Fruit fly (Drosophila melanogaster) whole organism, embryonic: ENCODE data around the gene meigo.
A peak's percentile ranks its signal among the peaks of the same experiment; 100 is the strongest.

ENCODE experiments used
- Atf6 ChIP-seq: fragments of 200-800 bp; sonication (Bioruptor generic); IDR thresholded peaks from 2 replicates; pipeline ENCODE4 v1.3.6; 2022; ENCODE audit warnings: missing biosample characterization, missing genetic modification characterization
- Bdp1 ChIP-seq: fragments of 200-800 bp; sonication (Bioruptor generic); optimal IDR thresholded peaks from 3 replicates; lab custom pipeline; 2016; ENCODE audit warnings: missing biosample characterization, missing genetic modification characterization
- CG1024 ChIP-seq: fragments of 200-800 bp; sonication (Bioruptor generic); IDR thresholded peaks from 2 replicates; pipeline ENCODE4 v1.3.6; 2022; ENCODE audit warnings: missing biosample characterization, missing genetic modification characterization
- CG10462 ChIP-seq: fragments of 200-800 bp; sonication (Bioruptor generic); optimal IDR thresholded peaks from 2 replicates; lab custom pipeline; 2016; ENCODE audit warnings: missing biosample characterization, missing genetic modification characterization
- CG11504 ChIP-seq: fragments of 200-800 bp; sonication (Bioruptor generic); optimal IDR thresholded peaks from 3 replicates; lab custom pipeline; 2019; ENCODE audit warnings: missing biosample characterization, mild to moderate bottlenecking, missing genetic modification characterization, moderate library complexity
- CG11695 ChIP-seq: fragments of 200-800 bp; sonication (Bioruptor generic); IDR thresholded peaks from 3 replicates; pipeline ENCODE4 v1.3.6; 2022; ENCODE audit warnings: missing biosample characterization, missing genetic modification characterization
- CG12219 ChIP-seq: fragments of 200-800 bp; sonication (Bioruptor generic); optimal IDR thresholded peaks from 3 replicates; lab custom pipeline; 2018; ENCODE audit warnings: missing biosample characterization, mild to moderate bottlenecking, missing genetic modification characterization
- CG12391 ChIP-seq: fragments of 200-800 bp; sonication (Bioruptor generic); optimal IDR thresholded peaks from 3 replicates; lab custom pipeline; 2018; ENCODE audit warnings: missing biosample characterization, mild to moderate bottlenecking, missing genetic modification characterization, moderate library complexity
- CG13123 ChIP-seq: fragments of 200-800 bp; sonication (Bioruptor generic); optimal IDR thresholded peaks from 2 replicates; lab custom pipeline; 2016; ENCODE audit warnings: missing biosample characterization, missing genetic modification characterization
- CG13296 ChIP-seq: fragments of 200-800 bp; sonication (Bioruptor generic); optimal IDR thresholded peaks from 3 replicates; lab custom pipeline; 2018; ENCODE audit warnings: missing biosample characterization, mild to moderate bottlenecking, missing genetic modification characterization
- CG14441 ChIP-seq: fragments of 200-800 bp; sonication (Bioruptor generic); IDR thresholded peaks from 2 replicates; pipeline ENCODE4 v1.3.6; 2022; ENCODE audit warnings: missing biosample characterization, missing genetic modification characterization
- CG15479 ChIP-seq: fragments of 200-800 bp; sonication (Bioruptor generic); optimal IDR thresholded peaks from 3 replicates; lab custom pipeline; 2019; ENCODE audit warnings: missing biosample characterization, mild to moderate bottlenecking, missing genetic modification characterization, moderate library complexity
- CG15601 ChIP-seq: fragments of 200-800 bp; sonication (Bioruptor generic); optimal IDR thresholded peaks from 3 replicates; lab custom pipeline; 2019; ENCODE audit warnings: missing biosample characterization, mild to moderate bottlenecking, missing genetic modification characterization, moderate library complexity
- CG17568 ChIP-seq: fragments of 200-800 bp; sonication (Bioruptor generic); optimal IDR thresholded peaks from 2 replicates; lab custom pipeline; 2018; ENCODE audit warnings: missing biosample characterization, mild to moderate bottlenecking, missing genetic modification characterization, moderate library complexity
- CG2889 ChIP-seq: fragments of 200-800 bp; sonication (Bioruptor generic); IDR thresholded peaks from 3 replicates; pipeline ENCODE4 v1.3.6; 2022; ENCODE audit warnings: missing biosample characterization, missing genetic modification characterization
- CG32532 ChIP-seq: fragments of 200-800 bp; sonication (Bioruptor generic); IDR thresholded peaks from 2 replicates; pipeline ENCODE4 v1.3.6; 2022; ENCODE audit warnings: missing biosample characterization, missing genetic modification characterization
- CG33213 ChIP-seq: fragments of 200-800 bp; sonication (Bioruptor generic); optimal IDR thresholded peaks from 3 replicates; lab custom pipeline; 2016; ENCODE audit warnings: missing biosample characterization, missing genetic modification characterization
- CG34224 ChIP-seq: fragments of 200-800 bp; sonication (Bioruptor generic); IDR thresholded peaks from 3 replicates; pipeline ENCODE4 v1.3.6; 2022; ENCODE audit warnings: missing biosample characterization, missing genetic modification characterization; ENCODE audit not compliant: partially characterized antibody
- CG4707 ChIP-seq: fragments of 200-800 bp; sonication (Bioruptor generic); optimal IDR thresholded peaks from 2 replicates; lab custom pipeline; 2018; ENCODE audit warnings: missing biosample characterization, mild to moderate bottlenecking, missing genetic modification characterization, moderate library complexity
- CG6175 ChIP-seq: fragments of 200-800 bp; sonication (Bioruptor generic); IDR thresholded peaks from 3 replicates; pipeline ENCODE4 v1.3.6; 2022; ENCODE audit warnings: missing biosample characterization, missing genetic modification characterization
- CG6854 ChIP-seq: fragments of 200-800 bp; sonication (Bioruptor generic); optimal IDR thresholded peaks from 3 replicates; lab custom pipeline; 2017; ENCODE audit warnings: missing biosample characterization, mild to moderate bottlenecking, missing genetic modification characterization
- CG9797 ChIP-seq: fragments of 200-800 bp; sonication (Bioruptor generic); optimal IDR thresholded peaks from 3 replicates; lab custom pipeline; 2018; ENCODE audit warnings: missing biosample characterization, mild to moderate bottlenecking, missing genetic modification characterization
- CHES-1-like ChIP-seq: fragments of 200-800 bp; sonication (Bioruptor generic); optimal IDR thresholded peaks from 2 replicates; lab custom pipeline; 2016; ENCODE audit warnings: missing biosample characterization, missing genetic modification characterization
- E2f2 ChIP-seq: fragments of 200-800 bp; sonication (Bioruptor generic); IDR thresholded peaks from 2 replicates; pipeline ENCODE4 v1.3.6; 2022; ENCODE audit warnings: missing biosample characterization, missing genetic modification characterization
- HLH3B ChIP-seq: fragments of 200-800 bp; sonication (Bioruptor generic); IDR thresholded peaks from 2 replicates; pipeline ENCODE4 v1.3.6; 2022; ENCODE audit warnings: missing biosample characterization, missing genetic modification characterization
- Hr3 ChIP-seq: fragments of 200-800 bp; sonication (Bioruptor generic); optimal IDR thresholded peaks from 3 replicates; lab custom pipeline; 2016; ENCODE audit warnings: missing biosample characterization, missing genetic modification characterization
- Hr39 ChIP-seq: fragments of >200 bp; optimal IDR thresholded peaks from 2 replicates; lab custom pipeline; 2017
- Lim3 ChIP-seq: fragments of 200-800 bp; sonication (Bioruptor generic); IDR thresholded peaks from 2 replicates; pipeline ENCODE4 v1.3.6; 2022; ENCODE audit warnings: missing biosample characterization, missing genetic modification characterization
- MTF-1 ChIP-seq: fragments of 200-800 bp; sonication (Bioruptor generic); optimal IDR thresholded peaks from 2 replicates; lab custom pipeline; 2018; ENCODE audit warnings: missing biosample characterization, mild to moderate bottlenecking, missing genetic modification characterization, borderline replicate concordance
- NC2α ChIP-seq: fragments of 200-800 bp; sonication (Bioruptor generic); optimal IDR thresholded peaks from 2 replicates; lab custom pipeline; 2016; ENCODE audit warnings: missing biosample characterization, missing genetic modification characterization
- NC2β ChIP-seq: fragments of 200-800 bp; sonication (Bioruptor generic); optimal IDR thresholded peaks from 2 replicates; lab custom pipeline; 2016; ENCODE audit warnings: missing biosample characterization, missing genetic modification characterization
- chif ChIP-seq, 2 experiments: fragments of 200-800 bp; sonication (Bioruptor generic); optimal IDR thresholded peaks; 3 replicates each; lab custom pipeline; 2016; ENCODE audit warnings: missing biosample characterization in 2 of 2, missing genetic modification characterization in 2 of 2
- ci ChIP-seq: fragments of 200-800 bp; sonication (Bioruptor generic); IDR thresholded peaks from 3 replicates; pipeline ENCODE4 v1.3.6; 2022; ENCODE audit warnings: missing biosample characterization, missing genetic modification characterization
- dati ChIP-seq: fragments of 200-800 bp; sonication (Bioruptor generic); IDR thresholded peaks from 2 replicates; pipeline ENCODE4 v1.3.6; 2022; ENCODE audit warnings: missing biosample characterization, missing genetic modification characterization
- ewg ChIP-seq: fragments of 200-800 bp; sonication (Bioruptor generic); optimal IDR thresholded peaks from 3 replicates; lab custom pipeline; 2017; ENCODE audit warnings: mild to moderate bottlenecking, missing biosample characterization, missing genetic modification reagents, missing genetic modification characterization
- hkb ChIP-seq, 2 experiments: fragments of 200-800 bp in 1 of 2; fragments of >200 bp in 1 of 2; sonication (Bioruptor generic) in 1 of 2; IDR thresholded peaks in 1 of 2; optimal IDR thresholded peaks in 1 of 2; 2 replicates each; pipeline versions ENCODE4 v1.3.6 to Lab custom; 2017 to 2022; ENCODE audit warnings: missing biosample characterization in 1 of 2, missing genetic modification characterization in 1 of 2
- luna ChIP-seq: fragments of 200-800 bp; sonication (Bioruptor generic); optimal IDR thresholded peaks from 2 replicates; lab custom pipeline; 2016; ENCODE audit warnings: missing biosample characterization, missing genetic modification characterization
- nau ChIP-seq: fragments of 200-800 bp; sonication (Bioruptor generic); optimal IDR thresholded peaks from 3 replicates; lab custom pipeline; 2017; ENCODE audit warnings: missing biosample characterization, mild to moderate bottlenecking, missing genetic modification characterization, missing genetic modification reagents
- nerfin-1 ChIP-seq: fragments of 200-800 bp; sonication (Bioruptor generic); optimal IDR thresholded peaks from 3 replicates; lab custom pipeline; 2019; ENCODE audit warnings: missing biosample characterization, mild to moderate bottlenecking, missing genetic modification characterization, moderate library complexity
- nom ChIP-seq: fragments of 200-800 bp; sonication (Bioruptor generic); optimal IDR thresholded peaks from 2 replicates; lab custom pipeline; 2017; ENCODE audit warnings: missing biosample characterization, missing genetic modification characterization, mild to moderate bottlenecking, moderate library complexity, missing genetic modification reagents
- pb ChIP-seq: fragments of 200-800 bp; sonication (Bioruptor generic); optimal IDR thresholded peaks from 3 replicates; lab custom pipeline; 2016; ENCODE audit warnings: missing biosample characterization, missing genetic modification characterization
- pzg ChIP-seq: fragments of 200-800 bp; sonication (Bioruptor generic); optimal IDR thresholded peaks from 3 replicates; lab custom pipeline; 2018; ENCODE audit warnings: missing biosample characterization, mild to moderate bottlenecking, missing genetic modification characterization, moderate library complexity
- sc ChIP-seq, 3 experiments: fragments of >200 bp in 2 of 3; fragments of 200-800 bp in 1 of 3; sonication (Bioruptor generic) in 1 of 3; optimal IDR thresholded peaks; 2 replicates in 2 of 3; 3 replicates in 1 of 3; lab custom pipeline; 2017; ENCODE audit warnings: mild to moderate bottlenecking in 1 of 3, missing biosample characterization in 1 of 3, missing genetic modification characterization in 1 of 3, missing genetic modification reagents in 1 of 3
- sens ChIP-seq: fragments of 200-800 bp; sonication (Bioruptor generic); peaks from one replicate; lab custom pipeline; 2016; ENCODE audit warnings: missing biosample characterization, missing genetic modification characterization
- sim ChIP-seq: fragments of 200-800 bp; sonication (Bioruptor generic); IDR thresholded peaks from 2 replicates; pipeline ENCODE4 v1.3.6; 2022; ENCODE audit warnings: missing biosample characterization, missing genetic modification characterization
- tgo ChIP-seq: fragments of 200-800 bp; sonication (Bioruptor generic); IDR thresholded peaks from 3 replicates; pipeline ENCODE4 v1.3.6; 2022; ENCODE audit warnings: missing biosample characterization, missing genetic modification characterization
- tll ChIP-seq, 2 experiments: fragments of 200-800 bp in 1 of 2; fragments of >200 bp in 1 of 2; sonication (Bioruptor generic) in 1 of 2; optimal IDR thresholded peaks; 2 replicates each; lab custom pipeline; 2017 to 2019; ENCODE audit warnings: missing biosample characterization in 2 of 2, missing genetic modification characterization in 2 of 2, mild to moderate bottlenecking in 1 of 2, moderate library complexity in 1 of 2
- tna ChIP-seq: fragments of 200-800 bp; sonication (Bioruptor generic); IDR thresholded peaks from 2 replicates; pipeline ENCODE4 v1.3.6; 2022; ENCODE audit warnings: missing biosample characterization, missing genetic modification characterization; ENCODE audit not compliant: partially characterized antibody
- vfl ChIP-seq: fragments of 200-800 bp; sonication (Bioruptor generic); optimal IDR thresholded peaks from 2 replicates; lab custom pipeline; 2016; ENCODE audit warnings: missing biosample characterization, missing genetic modification characterization
- wor ChIP-seq: fragments of 200-800 bp; sonication (Bioruptor generic); IDR thresholded peaks from 2 replicates; pipeline ENCODE4 v1.3.6; 2022; ENCODE audit warnings: missing biosample characterization, missing genetic modification characterization

meigo gene

dm6 chr3R:21161620-21162029 lies 23.6 kb downstream of the meigo start (continued):
- TF ChIP-seq CG14441 (GFP tag; lab: Robert Waterston, UW) (peak; percentile 61), tll (GFP tag; optimal IDR thresholded peaks at IDR 0.05; lab: Kevin White, UChicago) (no peak), CG33213 (no peak), sim (GFP tag; lab: Robert Waterston, UW) (no peak), CG11695 (GFP tag; lab: Robert Waterston, UW) (no peak; the same call in 2 of the 3 replicates), vfl (peak; percentile 0), wor (GFP tag; lab: Robert Waterston, UW) (no peak), CG15601 (tag; lab: Kevin White, UChicago) (no peak), nerfin-1 (tag; lab: Kevin White, UChicago) (no peak), MTF-1 (GFP tag; lab: Kevin White, UChicago) (no peak), CG12391 (tag; lab: Kevin White, UChicago) (peak; percentile 23), CG6854 (GFP tag; lab: Kevin White, UChicago) (no peak), Bdp1 (GFP tag; lab: Kevin White, UChicago) (peak; percentile 1), nau (GFP tag; lab: Kevin White, UChicago) (no peak), ewg (no peak), CG17568 (GFP tag; lab: Kevin White, UChicago) (peak; percentile 50), ci (GFP tag; lab: Robert Waterston, UW) (no peak), CG9797 (GFP tag; lab: Kevin White, UChicago) (no peak), CG11504 (tag; lab: Kevin White, UChicago) (peak; percentile 38), dati (GFP tag; lab: Robert Waterston, UW) (no peak), CG6175 (GFP tag; lab: Robert Waterston, UW) (0 out of 3 replicates have a peak, but pooled peaks have one; percentile 41), HLH3B (GFP tag; lab: Robert Waterston, UW) (no peak), CG4707 (no peak), CHES-1-like (peak; percentile 45), CG1024 (GFP tag; lab: Robert Waterston, UW) (no peak), CG13123 (GFP tag; lab: Kevin White, UChicago) (no peak), hkb (optimal IDR thresholded peaks at IDR 0.05; lab: Kevin White, UChicago) (no peak), hkb (GFP tag; IDR thresholded peaks at IDR 0.05; lab: Robert Waterston, UW) (peak; percentile 65), Lim3 (0 out of 2 replicates have a peak, but pooled peaks have one; percentile 42), nom (GFP tag; lab: Kevin White, UChicago) (no peak), luna (GFP tag; lab: Kevin White, UChicago) (peak; percentile 9), CG12219 (peak; percentile 38), tgo (GFP tag; lab: Robert Waterston, UW) (no peak), CG13296 (no peak), NC2α (no peak), CG2889 (GFP tag; lab: Robert Waterston, UW) (no peak), pb (GFP tag; lab: Kevin White, UChicago) (no peak), E2f2 (GFP tag; lab: Robert Waterston, UW) (no peak; the same call in 1 of the 2 replicates), CG10462 (GFP tag; lab: Kevin White, UChicago) (no peak), CG32532 (peak; percentile 50; the same call in 1 of the 2 replicates), tna (no peak), pzg (no peak), Atf6 (GFP tag; lab: Robert Waterston, UW) (peak; percentile 56), sc (optimal IDR thresholded peaks at IDR 0.05; lab: Kevin White, UChicago) (no peak), sc (GFP tag; optimal IDR thresholded peaks at IDR 0.05; lab: Kevin White, UChicago) (no peak), sens (GFP tag; lab: Kevin White, UChicago) (peak; percentile 51), CG15479 (GFP tag; lab: Kevin White, UChicago) (no peak), chif (GFP tag; optimal IDR thresholded peaks at IDR 0.05; lab: Kevin White, UChicago) (no peak), Hr3 (GFP tag; lab: Kevin White, UChicago) (no peak), Hr39 (no peak), NC2β (GFP tag; lab: Kevin White, UChicago) (no peak), CG34224 (GFP tag; lab: Robert Waterston, UW) (no peak)
